Fruit fly (Drosophila melanogaster): ENCODE data around the gene CG2211.

The CG2211 gene

dm6 chr3L:1313039-1313766, 22.0 kb downstream of the CG2211 start, which contains the start of the genes sturkopf and Herc4 (continued):
- TF ChIP-seq NK7.1 (GFP tag; optimal IDR thresholded peaks at IDR 0.05), result peak; percentile 32
- no peak for TF ChIP-seq Jarid2 (GFP tag; optimal IDR thresholded peaks at IDR 0.05)
- peak; percentile 7; the same call in 1 of the 2 replicates for TF ChIP-seq ro (GFP tag; IDR thresholded peaks at IDR 0.05)
- TF ChIP-seq croc (GFP tag; conservative IDR thresholded peaks at IDR 0.05), result no peak; the same call in 2 of the 3 replicates
- 0 out of 2 replicates have a peak, but pooled peaks have one; percentile 46 for TF ChIP-seq Xrp1 (GFP tag; IDR thresholded peaks at IDR 0.05)
- TF ChIP-seq Stat92E (GFP tag; optimal IDR thresholded peaks at IDR 0.05), result no peak
- no peak for TF ChIP-seq Hr39 (optimal IDR thresholded peaks at IDR 0.05)
- TF ChIP-seq CG8290 (GFP tag; optimal IDR thresholded peaks at IDR 0.05), result peak; percentile 84
- peak in 1 of 2 experiments; percentile 16 for TF ChIP-seq CG8290 (tag; optimal IDR thresholded peaks at IDR 0.05)
- peak; percentile 69 for TF ChIP-seq phol (tag; optimal IDR thresholded peaks at IDR 0.05)
- TF ChIP-seq CG10543 (GFP tag; optimal IDR thresholded peaks at IDR 0.05), result peak; percentile 93
- peak; percentile 36 for TF ChIP-seq BEAF-32 (GFP tag; optimal IDR thresholded peaks at IDR 0.05)
- peak; percentile 60 for TF ChIP-seq CG7372 (GFP tag; IDR thresholded peaks at IDR 0.05)
- TF ChIP-seq Side (GFP tag; optimal IDR thresholded peaks at IDR 0.05), result peak; percentile 89
- TF ChIP-seq dati (GFP tag; IDR thresholded peaks at IDR 0.05), result no peak
- TF ChIP-seq cas (GFP tag; IDR thresholded peaks at IDR 0.05), result peak; percentile 12; the same call in 1 of the 2 replicates
- TF ChIP-seq CG4854 (GFP tag; optimal IDR thresholded peaks at IDR 0.05), result no peak
- no peak for TF ChIP-seq CkIIα-i1 (GFP tag; IDR thresholded peaks at IDR 0.05)
- no peak for TF ChIP-seq CG16813 (GFP tag; IDR thresholded peaks at IDR 0.05; ENCODE audit: partially characterized antibody)
- TF ChIP-seq CG6683 (GFP tag; optimal IDR thresholded peaks at IDR 0.05), result no peak
- TF ChIP-seq Fer1 (GFP tag; optimal IDR thresholded peaks at IDR 0.05), result peak; percentile 56
- TF ChIP-seq sim (GFP tag; IDR thresholded peaks at IDR 0.05), result no peak
- peak; percentile 57 for TF ChIP-seq Chrac-16 (GFP tag; optimal IDR thresholded peaks at IDR 0.05)
- TF ChIP-seq insv (GFP tag; optimal IDR thresholded peaks at IDR 0.05), result peak in 1 of 2 experiments; percentile 64
- peak; percentile 68 for TF ChIP-seq CG7786 (GFP tag; optimal IDR thresholded peaks at IDR 0.05)
- no peak for TF ChIP-seq CG8281 (tag; optimal IDR thresholded peaks at IDR 0.05)
- TF ChIP-seq Usf (GFP tag; optimal IDR thresholded peaks at IDR 0.05), result peak; percentile 54
- TF ChIP-seq fd64A (GFP tag; optimal IDR thresholded peaks at IDR 0.05), result no peak
- TF ChIP-seq Hmx (GFP tag; optimal IDR thresholded peaks at IDR 0.05), result no peak
- TF ChIP-seq Med (GFP tag), result peak; percentile 92
- TF ChIP-seq grn (GFP tag; optimal IDR thresholded peaks at IDR 0.05), result peak; percentile 38
- TF ChIP-seq gce (GFP tag; IDR thresholded peaks at IDR 0.05), result no peak
- TF ChIP-seq tgo (GFP tag; IDR thresholded peaks at IDR 0.05), result peak; percentile 48; the same call in 2 of the 3 replicates
- TF ChIP-seq CG2678 (tag; optimal IDR thresholded peaks at IDR 0.05), result peak; percentile 84
- no peak; the same call in 2 of the 3 replicates for TF ChIP-seq CG7357 (GFP tag; IDR thresholded peaks at IDR 0.05)
- TF ChIP-seq ewg (GFP tag; optimal IDR thresholded peaks at IDR 0.05), result peak; percentile 38
- peak; percentile 83 for TF ChIP-seq Myb (GFP tag; optimal IDR thresholded peaks at IDR 0.05)
- peak; percentile 55 for TF ChIP-seq CG13296 (GFP tag; optimal IDR thresholded peaks at IDR 0.05)
- TF ChIP-seq chif (GFP tag; optimal IDR thresholded peaks at IDR 0.05), result peak; percentile 64 to 77
- no peak for TF ChIP-seq zen (tag; optimal IDR thresholded peaks at IDR 0.05)
- peak; percentile 65; the same call in 1 of the 2 replicates for TF ChIP-seq lmd (GFP tag; IDR thresholded peaks at IDR 0.05)
- peak; percentile 98 for TF ChIP-seq trem (tag; optimal IDR thresholded peaks at IDR 0.05)
- TF ChIP-seq dan (GFP tag; IDR thresholded peaks at IDR 0.05), result no peak
- TF ChIP-seq CG10267 (tag; optimal IDR thresholded peaks at IDR 0.05), result peak; percentile 58
- peak in 1 of 2 experiments; percentile 9 for TF ChIP-seq Dfd (GFP tag; optimal IDR thresholded peaks at IDR 0.05)
- no peak for TF ChIP-seq dimm (GFP tag; IDR thresholded peaks at IDR 0.05)
- peak; percentile 67 for TF ChIP-seq CG16815 (GFP tag; optimal IDR thresholded peaks at IDR 0.05)
- TF ChIP-seq E2f1 (GFP tag; IDR thresholded peaks at IDR 0.05), result peak; percentile 44; the same call in 1 of the 2 replicates
- peak; percentile 50; the same call in 1 of the 3 replicates for TF ChIP-seq Dbx (GFP tag; IDR thresholded peaks at IDR 0.05)
- TF ChIP-seq CG1024 (GFP tag; IDR thresholded peaks at IDR 0.05), result 0 out of 2 replicates have a peak, but pooled peaks have one; percentile 7

Measured in whole organism, embryonic.